Fruit fly (Drosophila melanogaster) whole organism, embryonic: Measurements from ENCODE around the gene prd1.

Experiments
- Atf6 ChIP-seq: fragments of 200-800 bp; sonication (Bioruptor generic); IDR thresholded peaks from 2 replicates; pipeline ENCODE4 v1.3.6; 2022; ENCODE audit warnings: missing biosample characterization, missing genetic modification characterization
- Blimp-1 ChIP-seq: fragments of 200-800 bp; sonication (Bioruptor generic); optimal IDR thresholded peaks from 3 replicates; lab custom pipeline; 2018; ENCODE audit warnings: missing biosample characterization, missing genetic modification characterization, mild to moderate bottlenecking, moderate library complexity, missing genetic modification reagents
- CG10209 ChIP-seq: fragments of 200-800 bp; sonication (Bioruptor generic); optimal IDR thresholded peaks from 3 replicates; lab custom pipeline; 2017; ENCODE audit warnings: missing biosample characterization, mild to moderate bottlenecking, missing genetic modification characterization, missing genetic modification reagents
- CG10654 ChIP-seq: fragments of 200-800 bp; sonication (Bioruptor generic); optimal IDR thresholded peaks from 2 replicates; lab custom pipeline; 2016; ENCODE audit warnings: missing biosample characterization, missing genetic modification characterization
- CG11247 ChIP-seq: fragments of 200-800 bp; sonication (Bioruptor generic); IDR thresholded peaks from 2 replicates; pipeline ENCODE4 v1.3.6; 2022; ENCODE audit warnings: missing biosample characterization, missing genetic modification characterization
- CG11695 ChIP-seq: fragments of 200-800 bp; sonication (Bioruptor generic); IDR thresholded peaks from 3 replicates; pipeline ENCODE4 v1.3.6; 2022; ENCODE audit warnings: missing biosample characterization, missing genetic modification characterization
- CG1233 ChIP-seq: fragments of 200-800 bp; sonication (Bioruptor generic); optimal IDR thresholded peaks from 4 replicates; lab custom pipeline; 2018; ENCODE audit warnings: missing biosample characterization, mild to moderate bottlenecking, missing genetic modification characterization
- CG12769 ChIP-seq: fragments of 200-800 bp; sonication (Bioruptor generic); optimal IDR thresholded peaks from 2 replicates; lab custom pipeline; 2019; ENCODE audit warnings: missing biosample characterization, mild to moderate bottlenecking, missing genetic modification characterization, moderate library complexity
- CG13894 ChIP-seq: fragments of 200-800 bp; sonication (Bioruptor generic); optimal IDR thresholded peaks from 3 replicates; lab custom pipeline; 2018; ENCODE audit warnings: missing biosample characterization, mild to moderate bottlenecking, missing genetic modification characterization, moderate library complexity
- CG17361 ChIP-seq: fragments of 200-800 bp; sonication (Bioruptor generic); IDR thresholded peaks from 3 replicates; pipeline ENCODE4 v1.3.6; 2022; ENCODE audit warnings: missing biosample characterization, missing genetic modification characterization
- CG3065 ChIP-seq: fragments of 200-800 bp; sonication (Bioruptor generic); optimal IDR thresholded peaks from 2 replicates; lab custom pipeline; 2016; ENCODE audit warnings: missing biosample characterization, missing genetic modification characterization
- CG32767 ChIP-seq: fragments of 200-800 bp; sonication (Bioruptor generic); IDR thresholded peaks from 2 replicates; pipeline ENCODE4 v1.3.6; 2022; ENCODE audit warnings: missing biosample characterization, missing genetic modification characterization
- CG4707 ChIP-seq: fragments of 200-800 bp; sonication (Bioruptor generic); optimal IDR thresholded peaks from 2 replicates; lab custom pipeline; 2018; ENCODE audit warnings: missing biosample characterization, mild to moderate bottlenecking, missing genetic modification characterization, moderate library complexity
- CG4854 ChIP-seq: fragments of 200-800 bp; sonication (Bioruptor generic); optimal IDR thresholded peaks from 2 replicates; lab custom pipeline; 2016; ENCODE audit warnings: missing biosample characterization, missing genetic modification characterization, inconsistent platforms
- CG5245 ChIP-seq: fragments of 200-800 bp; sonication (Bioruptor generic); optimal IDR thresholded peaks from 3 replicates; lab custom pipeline; 2016; ENCODE audit warnings: missing biosample characterization, missing genetic modification characterization
- CG6689 ChIP-seq: fragments of 200-800 bp; sonication (Bioruptor generic); IDR thresholded peaks from 2 replicates; pipeline ENCODE4 v1.3.6; 2022; ENCODE audit warnings: missing biosample characterization, missing genetic modification characterization
- CG7271 ChIP-seq: fragments of 200-800 bp; sonication (Bioruptor generic); optimal IDR thresholded peaks from 2 replicates; lab custom pipeline; 2018; ENCODE audit warnings: missing biosample characterization, mild to moderate bottlenecking, missing genetic modification characterization, moderate library complexity
- CG8089 ChIP-seq: fragments of 200-800 bp; sonication (Bioruptor generic); optimal IDR thresholded peaks from 3 replicates; lab custom pipeline; 2016; ENCODE audit warnings: missing biosample characterization, missing genetic modification characterization
- D ChIP-seq, 2 experiments: fragments of 200-800 bp in 1 of 2; fragments of >200 bp in 1 of 2; sonication (Bioruptor generic) in 1 of 2; optimal IDR thresholded peaks; 2 replicates in 1 of 2; 3 replicates in 1 of 2; lab custom pipeline; 2017; ENCODE audit warnings: mild to moderate bottlenecking in 1 of 2, missing biosample characterization in 1 of 2, missing genetic modification characterization in 1 of 2, missing genetic modification reagents in 1 of 2
- Deaf1 ChIP-seq: fragments of 200-800 bp; optimal IDR thresholded peaks from 3 replicates; lab custom pipeline; 2019; ENCODE audit warnings: missing biosample characterization, mild to moderate bottlenecking, missing genetic modification characterization, moderate library complexity
- Dfd ChIP-seq, 2 experiments: fragments of >200 bp; optimal IDR thresholded peaks; 2 replicates each; lab custom pipeline; 2017; ENCODE audit warnings: missing biosample characterization in 2 of 2, missing genetic modification characterization in 2 of 2
- E2f1 ChIP-seq: fragments of 200-800 bp; sonication (Bioruptor generic); IDR thresholded peaks from 2 replicates; pipeline ENCODE4 v1.3.6; 2022; ENCODE audit warnings: missing biosample characterization, missing genetic modification characterization
- Elba2 ChIP-seq: fragments of 200-800 bp; sonication (Bioruptor generic); optimal IDR thresholded peaks from 3 replicates; lab custom pipeline; 2016; ENCODE audit warnings: missing biosample characterization, missing genetic modification characterization
- Fer3 ChIP-seq: fragments of 200-800 bp; sonication (Bioruptor generic); optimal IDR thresholded peaks from 2 replicates; lab custom pipeline; 2018; ENCODE audit warnings: missing biosample characterization, mild to moderate bottlenecking, missing genetic modification characterization, moderate library complexity
- Lpt ChIP-seq: fragments of >200 bp; optimal IDR thresholded peaks from 2 replicates; lab custom pipeline; 2018; ENCODE audit warnings: missing biosample characterization, missing genetic modification characterization
- Neu2 ChIP-seq: fragments of 200-800 bp; sonication (Bioruptor generic); optimal IDR thresholded peaks from 3 replicates; lab custom pipeline; 2016; ENCODE audit warnings: missing biosample characterization, missing genetic modification characterization, borderline replicate concordance
- Oaz ChIP-seq: fragments of 200-800 bp; sonication (Bioruptor generic); IDR thresholded peaks from 2 replicates; pipeline ENCODE4 v1.3.6; 2022; ENCODE audit warnings: missing biosample characterization, missing genetic modification characterization
- Poxn ChIP-seq: fragments of 200-800 bp; sonication (Bioruptor generic); IDR thresholded peaks from 2 replicates; pipeline ENCODE4 v1.3.6; 2022; ENCODE audit warnings: missing biosample characterization, missing genetic modification characterization
- Six4 ChIP-seq: fragments of 200-800 bp; sonication (Bioruptor generic); optimal IDR thresholded peaks from 2 replicates; lab custom pipeline; 2016; ENCODE audit warnings: missing biosample characterization, missing genetic modification characterization
- al ChIP-seq: fragments of 200-800 bp; sonication (Bioruptor generic); IDR thresholded peaks from 2 replicates; pipeline ENCODE4 v1.3.6; 2022; ENCODE audit warnings: missing biosample characterization, missing genetic modification characterization
- amos ChIP-seq: fragments of 200-800 bp; sonication (Bioruptor generic); IDR thresholded peaks from 2 replicates; pipeline ENCODE4 v1.3.6; 2022; ENCODE audit warnings: missing biosample characterization, missing genetic modification characterization; ENCODE audit not compliant: partially characterized antibody
- chm ChIP-seq: fragments of 200-800 bp; sonication (Bioruptor generic); IDR thresholded peaks from 2 replicates; pipeline ENCODE4 v1.3.6; 2022; ENCODE audit warnings: missing biosample characterization, missing genetic modification characterization
- ci ChIP-seq: fragments of 200-800 bp; sonication (Bioruptor generic); IDR thresholded peaks from 3 replicates; pipeline ENCODE4 v1.3.6; 2022; ENCODE audit warnings: missing biosample characterization, missing genetic modification characterization
- corto ChIP-seq: fragments of 200-800 bp; sonication (Bioruptor generic); optimal IDR thresholded peaks from 2 replicates; lab custom pipeline; 2016; ENCODE audit warnings: missing biosample characterization, mild to moderate bottlenecking, missing genetic modification characterization, moderate library complexity
- crp ChIP-seq, 2 experiments: fragments of 200-800 bp; sonication (Bioruptor generic); optimal IDR thresholded peaks; 2 replicates in 1 of 2; 3 replicates in 1 of 2; lab custom pipeline; 2017; ENCODE audit warnings: missing biosample characterization in 2 of 2, missing genetic modification characterization in 2 of 2, mild to moderate bottlenecking in 1 of 2, moderate library complexity in 1 of 2
- danr ChIP-seq: fragments of 200-800 bp; sonication (Bioruptor generic); IDR thresholded peaks from 2 replicates; pipeline ENCODE4 v1.3.6; 2022; ENCODE audit warnings: missing biosample characterization, missing genetic modification characterization
- dysf ChIP-seq: fragments of 200-800 bp; sonication (Bioruptor generic); IDR thresholded peaks from 3 replicates; pipeline ENCODE4 v1.3.6; 2022; ENCODE audit warnings: missing biosample characterization, missing genetic modification characterization
- emc ChIP-seq: fragments of 200-800 bp; sonication (Bioruptor generic); optimal IDR thresholded peaks from 2 replicates; lab custom pipeline; 2016; ENCODE audit warnings: missing biosample characterization, missing genetic modification characterization
- ewg ChIP-seq: fragments of 200-800 bp; sonication (Bioruptor generic); optimal IDR thresholded peaks from 3 replicates; lab custom pipeline; 2017; ENCODE audit warnings: mild to moderate bottlenecking, missing biosample characterization, missing genetic modification reagents, missing genetic modification characterization
- exex ChIP-seq: fragments of 200-800 bp; sonication (Bioruptor generic); optimal IDR thresholded peaks from 4 replicates; lab custom pipeline; 2018; ENCODE audit warnings: missing biosample characterization, mild to moderate bottlenecking, missing genetic modification characterization, moderate library complexity
- hbn ChIP-seq: fragments of 200-800 bp; sonication (Bioruptor generic); IDR thresholded peaks from 2 replicates; pipeline ENCODE4 v1.3.6; 2022; ENCODE audit warnings: missing biosample characterization, missing genetic modification characterization; ENCODE audit not compliant: partially characterized antibody
- luna ChIP-seq: fragments of 200-800 bp; sonication (Bioruptor generic); optimal IDR thresholded peaks from 2 replicates; lab custom pipeline; 2016; ENCODE audit warnings: missing biosample characterization, missing genetic modification characterization
- pnt ChIP-seq: fragments of 200-800 bp; sonication (Bioruptor generic); optimal IDR thresholded peaks from 3 replicates; lab custom pipeline; 2016; ENCODE audit warnings: missing biosample characterization, missing genetic modification characterization
- salm ChIP-seq: fragments of 200-800 bp; sonication (Bioruptor generic); optimal IDR thresholded peaks from 2 replicates; lab custom pipeline; 2018; ENCODE audit warnings: missing biosample characterization, mild to moderate bottlenecking, missing genetic modification characterization
- slp2 ChIP-seq: fragments of 200-800 bp; sonication (Bioruptor generic); optimal IDR thresholded peaks from 2 replicates; lab custom pipeline; 2016; ENCODE audit warnings: missing biosample characterization, missing genetic modification characterization
- sob ChIP-seq: fragments of 200-800 bp; sonication (Bioruptor generic); IDR thresholded peaks from 2 replicates; pipeline ENCODE4 v1.3.6; 2022; ENCODE audit warnings: missing biosample characterization, missing genetic modification characterization
- sug ChIP-seq: fragments of 200-800 bp; optimal IDR thresholded peaks from 2 replicates; lab custom pipeline; 2019; ENCODE audit warnings: missing biosample characterization, mild to moderate bottlenecking, missing genetic modification characterization, moderate library complexity
- toy ChIP-seq: fragments of 200-800 bp; sonication (Bioruptor generic); IDR thresholded peaks from 2 replicates; pipeline ENCODE4 v1.3.6; 2022; ENCODE audit warnings: missing biosample characterization, missing genetic modification characterization
- unc-4 ChIP-seq: fragments of 200-800 bp; sonication (Bioruptor generic); IDR thresholded peaks from 2 replicates; pipeline ENCODE4 v1.3.6; 2022; ENCODE audit warnings: missing biosample characterization, missing genetic modification characterization; ENCODE audit not compliant: partially characterized antibody
- wdn ChIP-seq: fragments of 200-800 bp; sonication (Bioruptor generic); IDR thresholded peaks from 2 replicates; pipeline ENCODE4 v1.3.6; 2022; ENCODE audit warnings: missing biosample characterization, missing genetic modification characterization
- z ChIP-seq: fragments of 200-800 bp; sonication (Bioruptor generic); IDR thresholded peaks from 3 replicates; pipeline ENCODE4 v1.3.6; 2022; ENCODE audit warnings: missing biosample characterization, missing genetic modification characterization

prd1 gene

dm6 chr3R:11764279-11764880 lies 22.4 kb downstream of the prd1 start, which contains the start of gene Lk6 (continued):
- no peak for TF ChIP-seq toy (GFP tag; lab: Robert Waterston, UW)
- no peak for TF ChIP-seq z
- TF ChIP-seq D (optimal IDR thresholded peaks at IDR 0.05; lab: Kevin White, UChicago): no peak
- TF ChIP-seq D (GFP tag; optimal IDR thresholded peaks at IDR 0.05; lab: Kevin White, UChicago): peak; percentile 12
- no peak for TF ChIP-seq CG4854 (GFP tag; lab: Kevin White, UChicago)
- TF ChIP-seq amos: no peak
- no peak for TF ChIP-seq CG7271 (tag; lab: Kevin White, UChicago)
- TF ChIP-seq unc-4 (GFP tag; lab: Robert Waterston, UW): no peak
- TF ChIP-seq CG11695 (GFP tag; lab: Robert Waterston, UW): no peak
- TF ChIP-seq Oaz: no peak
- peak; percentile 24 for TF ChIP-seq corto
- TF ChIP-seq CG6689 (GFP tag; lab: Robert Waterston, UW): no peak
- peak; percentile 70 for TF ChIP-seq CG4707
- no peak for TF ChIP-seq CG32767 (GFP tag; lab: Robert Waterston, UW)
- no peak for TF ChIP-seq CG11247 (GFP tag; lab: Robert Waterston, UW)
- TF ChIP-seq CG8089 (GFP tag; lab: Kevin White, UChicago): no peak
- no peak for TF ChIP-seq slp2 (GFP tag; lab: Kevin White, UChicago)
- TF ChIP-seq exex (tag; lab: Kevin White, UChicago): peak; percentile 36
- no peak for TF ChIP-seq wdn (GFP tag; lab: Robert Waterston, UW)
- no peak for TF ChIP-seq CG3065 (GFP tag; lab: Kevin White, UChicago)
- peak in 1 of 2 experiments; percentile 25 for TF ChIP-seq crp (GFP tag; optimal IDR thresholded peaks at IDR 0.05; lab: Kevin White, UChicago)
- TF ChIP-seq Dfd (GFP tag; optimal IDR thresholded peaks at IDR 0.05; lab: Kevin White, UChicago): no peak
- peak; percentile 67 for TF ChIP-seq sug (tag; lab: Kevin White, UChicago)
- TF ChIP-seq Poxn (GFP tag; lab: Robert Waterston, UW): no peak
- no peak for TF ChIP-seq ewg (GFP tag; lab: Kevin White, UChicago)
- TF ChIP-seq sob (GFP tag; lab: Robert Waterston, UW): no peak
- TF ChIP-seq Lpt (GFP tag; lab: Kevin White, UChicago): no peak
- no peak for TF ChIP-seq danr
- TF ChIP-seq emc (GFP tag; lab: Kevin White, UChicago): peak; percentile 24
- TF ChIP-seq CG12769 (tag; lab: Kevin White, UChicago): peak; percentile 80
- no peak for TF ChIP-seq chm (GFP tag; lab: Robert Waterston, UW)
- no peak for TF ChIP-seq CG17361 (GFP tag; lab: Robert Waterston, UW)
- TF ChIP-seq Deaf1 (tag; lab: Kevin White, UChicago): peak; percentile 93
- peak; percentile 30 for TF ChIP-seq Blimp-1
- TF ChIP-seq CG1233 (GFP tag; lab: Kevin White, UChicago): peak; percentile 2
- peak; percentile 52 for TF ChIP-seq luna
- peak; percentile 87 for TF ChIP-seq CG13894 (tag; lab: Kevin White, UChicago)
- TF ChIP-seq ci: no peak
- TF ChIP-seq Neu2 (GFP tag; lab: Kevin White, UChicago): no peak
- TF ChIP-seq salm (tag; lab: Kevin White, UChicago): peak; percentile 45
- peak; percentile 65 for TF ChIP-seq Elba2 (GFP tag; lab: Kevin White, UChicago)
- peak; percentile 3 for TF ChIP-seq Fer3 (tag; lab: Kevin White, UChicago)
- TF ChIP-seq Atf6 (GFP tag; lab: Robert Waterston, UW): no peak
- no peak for TF ChIP-seq dysf (GFP tag; lab: Robert Waterston, UW)
- no peak for TF ChIP-seq E2f1 (GFP tag; lab: Robert Waterston, UW)
- peak; percentile 7 for TF ChIP-seq pnt (GFP tag; lab: Kevin White, UChicago)
- no peak for TF ChIP-seq hbn (GFP tag; lab: Robert Waterston, UW)
- no peak for TF ChIP-seq CG5245
- no peak for TF ChIP-seq al (GFP tag; lab: Robert Waterston, UW)
- TF ChIP-seq CG10209 (GFP tag; lab: Kevin White, UChicago): peak; percentile 13
- no peak for TF ChIP-seq Six4 (GFP tag; lab: Kevin White, UChicago)
- peak; percentile 43 for TF ChIP-seq CG10654 (GFP tag; lab: Kevin White, UChicago)
